Fruit fly (Drosophila melanogaster) whole organism, embryonic: ENCODE data around the gene Ac13E.

ENCODE experiments used
- Blimp-1 ChIP-seq: fragments of 200-800 bp; sonication (Bioruptor generic); optimal IDR thresholded peaks from 3 replicates; lab custom pipeline; 2018; ENCODE audit warnings: missing biosample characterization, missing genetic modification characterization, mild to moderate bottlenecking, moderate library complexity, missing genetic modification reagents
- CG11504 ChIP-seq: fragments of 200-800 bp; sonication (Bioruptor generic); optimal IDR thresholded peaks from 3 replicates; lab custom pipeline; 2019; ENCODE audit warnings: missing biosample characterization, mild to moderate bottlenecking, missing genetic modification characterization, moderate library complexity
- CG12236 ChIP-seq: fragments of 200-800 bp; sonication (Bioruptor generic); optimal IDR thresholded peaks from 2 replicates; lab custom pipeline; 2016; ENCODE audit warnings: missing biosample characterization, missing genetic modification characterization
- CG13424 ChIP-seq: fragments of 200-800 bp; sonication (Bioruptor generic); optimal IDR thresholded peaks from 2 replicates; lab custom pipeline; 2019; ENCODE audit warnings: missing biosample characterization, mild to moderate bottlenecking, missing genetic modification characterization, moderate library complexity
- CG13624 ChIP-seq: fragments of 200-800 bp; sonication (Bioruptor generic); optimal IDR thresholded peaks from 2 replicates; lab custom pipeline; 2016; ENCODE audit warnings: missing biosample characterization, missing genetic modification characterization
- CG1529 ChIP-seq: fragments of 200-800 bp; sonication (Bioruptor generic); optimal IDR thresholded peaks from 3 replicates; lab custom pipeline; 2018; ENCODE audit warnings: missing biosample characterization, missing genetic modification characterization
- CG15479 ChIP-seq: fragments of 200-800 bp; sonication (Bioruptor generic); optimal IDR thresholded peaks from 3 replicates; lab custom pipeline; 2019; ENCODE audit warnings: missing biosample characterization, mild to moderate bottlenecking, missing genetic modification characterization, moderate library complexity
- CG16813 ChIP-seq: fragments of 200-800 bp; sonication (Bioruptor generic); IDR thresholded peaks from 3 replicates; pipeline ENCODE4 v1.3.6; 2022; ENCODE audit warnings: missing biosample characterization, missing genetic modification characterization; ENCODE audit not compliant: partially characterized antibody
- CG17568 ChIP-seq: fragments of 200-800 bp; sonication (Bioruptor generic); optimal IDR thresholded peaks from 2 replicates; lab custom pipeline; 2018; ENCODE audit warnings: missing biosample characterization, mild to moderate bottlenecking, missing genetic modification characterization, moderate library complexity
- CG18619 ChIP-seq: fragments of 200-800 bp; sonication (Bioruptor generic); optimal IDR thresholded peaks from 3 replicates; lab custom pipeline; 2017; ENCODE audit warnings: missing biosample characterization, mild to moderate bottlenecking, missing genetic modification characterization
- CG18764 ChIP-seq: fragments of 200-800 bp; sonication (Bioruptor generic); optimal IDR thresholded peaks from 3 replicates; lab custom pipeline; 2016; ENCODE audit warnings: missing biosample characterization, missing genetic modification characterization
- CG3281 ChIP-seq: fragments of 200-800 bp; sonication (Bioruptor generic); optimal IDR thresholded peaks from 3 replicates; lab custom pipeline; 2017; ENCODE audit warnings: missing biosample characterization, mild to moderate bottlenecking, missing genetic modification characterization
- CG34224 ChIP-seq: fragments of 200-800 bp; sonication (Bioruptor generic); IDR thresholded peaks from 3 replicates; pipeline ENCODE4 v1.3.6; 2022; ENCODE audit warnings: missing biosample characterization, missing genetic modification characterization; ENCODE audit not compliant: partially characterized antibody
- CG5245 ChIP-seq: fragments of 200-800 bp; sonication (Bioruptor generic); optimal IDR thresholded peaks from 3 replicates; lab custom pipeline; 2016; ENCODE audit warnings: missing biosample characterization, missing genetic modification characterization
- CG7556 ChIP-seq: fragments of 200-800 bp; sonication (Bioruptor generic); optimal IDR thresholded peaks from 2 replicates; lab custom pipeline; 2017; ENCODE audit warnings: missing biosample characterization, mild to moderate bottlenecking, missing genetic modification characterization
- CG8281 ChIP-seq: fragments of 200-800 bp; sonication (Bioruptor generic); optimal IDR thresholded peaks from 2 replicates; lab custom pipeline; 2018; ENCODE audit warnings: missing biosample characterization, mild to moderate bottlenecking, missing genetic modification characterization, moderate library complexity
- CG9609 ChIP-seq: fragments of 200-800 bp; sonication (Bioruptor generic); optimal IDR thresholded peaks from 3 replicates; lab custom pipeline; 2016; ENCODE audit warnings: missing biosample characterization, missing genetic modification characterization
- CG9932 ChIP-seq: fragments of 200-800 bp; sonication (Bioruptor generic); IDR thresholded peaks from 2 replicates; pipeline ENCODE4 v1.3.6; 2022; ENCODE audit warnings: missing biosample characterization, missing genetic modification characterization
- CTCF ChIP-seq: fragments of 200-800 bp; sonication (Bioruptor generic); optimal IDR thresholded peaks from 2 replicates; lab custom pipeline; 2017; ENCODE audit warnings: missing biosample characterization, mild to moderate bottlenecking, missing genetic modification characterization, moderate library complexity
- Hr51 ChIP-seq, 2 experiments: fragments of 200-800 bp; sonication (Bioruptor generic); optimal IDR thresholded peaks; 2 replicates in 1 of 2; 3 replicates in 1 of 2; lab custom pipeline; 2016 to 2018; ENCODE audit warnings: missing biosample characterization in 2 of 2, missing genetic modification characterization in 2 of 2, mild to moderate bottlenecking in 1 of 2, moderate library complexity in 1 of 2
- Hr78 ChIP-seq, 2 experiments: fragments of 200-800 bp in 1 of 2; fragments of >200 bp in 1 of 2; sonication (Bioruptor generic) in 1 of 2; optimal IDR thresholded peaks; 2 replicates each; lab custom pipeline; 2017 to 2019; ENCODE audit warnings: missing biosample characterization in 2 of 2, missing genetic modification characterization in 2 of 2, mild to moderate bottlenecking in 1 of 2, moderate library complexity in 1 of 2
- MESR4 ChIP-seq: fragments of 200-800 bp; sonication (Bioruptor generic); optimal IDR thresholded peaks from 2 replicates; lab custom pipeline; 2018; ENCODE audit warnings: missing biosample characterization, mild to moderate bottlenecking, missing genetic modification characterization, moderate library complexity
- NFAT ChIP-seq: fragments of 200-800 bp; sonication (Bioruptor generic); IDR thresholded peaks from 2 replicates; pipeline ENCODE4 v1.3.6; 2022; ENCODE audit warnings: missing biosample characterization, missing genetic modification characterization
- PHDP ChIP-seq: fragments of 200-800 bp; sonication (Bioruptor generic); optimal IDR thresholded peaks from 3 replicates; lab custom pipeline; 2018; ENCODE audit warnings: missing biosample characterization, mild to moderate bottlenecking, missing genetic modification characterization, moderate library complexity
- Ravus ChIP-seq: fragments of 200-800 bp; sonication (Bioruptor generic); IDR thresholded peaks from 2 replicates; pipeline ENCODE4 v1.3.6; 2022; ENCODE audit warnings: missing biosample characterization, missing genetic modification characterization
- YL-1 ChIP-seq: fragments of 200-800 bp; sonication (Bioruptor generic); optimal IDR thresholded peaks from 3 replicates; lab custom pipeline; 2017; ENCODE audit warnings: missing biosample characterization, mild to moderate bottlenecking, missing genetic modification characterization
- aop ChIP-seq: fragments of 200-800 bp; sonication (Bioruptor generic); IDR thresholded peaks from 2 replicates; pipeline ENCODE4 v1.3.6; 2022; ENCODE audit warnings: missing biosample characterization, missing genetic modification characterization
- az2 ChIP-seq: fragments of 200-800 bp; sonication (Bioruptor generic); optimal IDR thresholded peaks from 3 replicates; lab custom pipeline; 2016; ENCODE audit warnings: missing biosample characterization, missing genetic modification characterization
- emc ChIP-seq: fragments of 200-800 bp; sonication (Bioruptor generic); optimal IDR thresholded peaks from 2 replicates; lab custom pipeline; 2016; ENCODE audit warnings: missing biosample characterization, missing genetic modification characterization
- ftz-f1 ChIP-seq: fragments of 200-800 bp; sonication (Bioruptor generic); optimal IDR thresholded peaks from 2 replicates; lab custom pipeline; 2016; ENCODE audit warnings: missing biosample characterization, missing genetic modification characterization
- gcm2 ChIP-seq: fragments of 200-800 bp; sonication (Bioruptor generic); optimal IDR thresholded peaks from 2 replicates; lab custom pipeline; 2016; ENCODE audit warnings: missing biosample characterization, missing genetic modification characterization
- gfzf ChIP-seq: fragments of 200-800 bp; sonication (Bioruptor generic); optimal IDR thresholded peaks from 2 replicates; lab custom pipeline; 2016; ENCODE audit warnings: missing biosample characterization, mild to moderate bottlenecking, missing genetic modification characterization, moderate library complexity
- grau ChIP-seq: fragments of 200-800 bp; optimal IDR thresholded peaks from 3 replicates; lab custom pipeline; 2019; ENCODE audit warnings: missing biosample characterization, mild to moderate bottlenecking, missing genetic modification characterization, moderate library complexity
- grn ChIP-seq: fragments of 200-800 bp; sonication (Bioruptor generic); optimal IDR thresholded peaks from 3 replicates; lab custom pipeline; 2017; ENCODE audit warnings: missing biosample characterization, missing genetic modification characterization
- h ChIP-seq: fragments of >200 bp; optimal IDR thresholded peaks from 2 replicates; lab custom pipeline; 2017
- ind ChIP-seq: fragments of 200-800 bp; sonication (Bioruptor generic); optimal IDR thresholded peaks from 3 replicates; lab custom pipeline; 2016; ENCODE audit warnings: missing biosample characterization, missing genetic modification characterization
- inv ChIP-seq: fragments of 200-800 bp; sonication (Bioruptor generic); IDR thresholded peaks from 2 replicates; pipeline ENCODE4 v1.3.6; 2022; ENCODE audit warnings: missing biosample characterization, missing genetic modification characterization; ENCODE audit not compliant: partially characterized antibody
- jumu ChIP-seq: fragments of 200-800 bp; sonication (Bioruptor generic); optimal IDR thresholded peaks from 3 replicates; lab custom pipeline; 2016; ENCODE audit warnings: missing biosample characterization, missing genetic modification characterization
- lab ChIP-seq: fragments of 200-800 bp; sonication (Bioruptor generic); optimal IDR thresholded peaks from 3 replicates; lab custom pipeline; 2017; ENCODE audit warnings: missing biosample characterization, missing genetic modification characterization, mild to moderate bottlenecking, moderate library complexity, missing genetic modification reagents
- mld ChIP-seq: fragments of 200-800 bp; sonication (Bioruptor generic); IDR thresholded peaks from 3 replicates; pipeline ENCODE4 v1.3.6; 2022; ENCODE audit warnings: missing biosample characterization, missing genetic modification characterization; ENCODE audit not compliant: partially characterized antibody
- pb ChIP-seq: fragments of 200-800 bp; sonication (Bioruptor generic); optimal IDR thresholded peaks from 3 replicates; lab custom pipeline; 2016; ENCODE audit warnings: missing biosample characterization, missing genetic modification characterization
- peb ChIP-seq: fragments of 200-800 bp; sonication (Bioruptor generic); IDR thresholded peaks from 2 replicates; pipeline ENCODE4 v1.3.6; 2022; ENCODE audit warnings: missing biosample characterization, missing genetic modification characterization
- pfk ChIP-seq: fragments of 200-800 bp; sonication (Bioruptor generic); optimal IDR thresholded peaks from 2 replicates; lab custom pipeline; 2018; ENCODE audit warnings: missing biosample characterization, mild to moderate bottlenecking, missing genetic modification characterization, moderate library complexity
- pnt ChIP-seq: fragments of 200-800 bp; sonication (Bioruptor generic); optimal IDR thresholded peaks from 3 replicates; lab custom pipeline; 2016; ENCODE audit warnings: missing biosample characterization, missing genetic modification characterization
- pzg ChIP-seq: fragments of 200-800 bp; sonication (Bioruptor generic); optimal IDR thresholded peaks from 3 replicates; lab custom pipeline; 2018; ENCODE audit warnings: missing biosample characterization, mild to moderate bottlenecking, missing genetic modification characterization, moderate library complexity
- repo ChIP-seq: fragments of 200-800 bp; sonication (Bioruptor generic); optimal IDR thresholded peaks from 2 replicates; lab custom pipeline; 2016; ENCODE audit warnings: missing biosample characterization, missing genetic modification characterization
- ro ChIP-seq: fragments of 200-800 bp; sonication (Bioruptor generic); IDR thresholded peaks from 2 replicates; pipeline ENCODE4 v1.3.6; 2022; ENCODE audit warnings: missing biosample characterization, missing genetic modification characterization
- schlank ChIP-seq: fragments of 200-800 bp; sonication (Bioruptor generic); optimal IDR thresholded peaks from 2 replicates; lab custom pipeline; 2018; ENCODE audit warnings: missing biosample characterization, mild to moderate bottlenecking, missing genetic modification characterization
- sd ChIP-seq: fragments of 200-800 bp; sonication (Bioruptor generic); optimal IDR thresholded peaks from 3 replicates; lab custom pipeline; 2018; ENCODE audit warnings: missing biosample characterization, mild to moderate bottlenecking, missing genetic modification characterization, moderate library complexity
- sr ChIP-seq: fragments of 200-800 bp; sonication (Bioruptor generic); IDR thresholded peaks from 3 replicates; pipeline ENCODE4 v1.3.6; 2022; ENCODE audit warnings: missing biosample characterization, missing genetic modification characterization
- yki ChIP-seq: fragments of >200 bp; optimal IDR thresholded peaks from 3 replicates; lab custom pipeline; 2018
- zen2 ChIP-seq: fragments of 200-800 bp; sonication (Bioruptor generic); IDR thresholded peaks from 3 replicates; pipeline ENCODE4 v1.3.6; 2022; ENCODE audit warnings: missing biosample characterization, missing genetic modification characterization; ENCODE audit not compliant: partially characterized antibody

The Ac13E gene

dm6 chrX:15582853-15583252, 28.8 kb upstream of the Ac13E start, which contains the start of the genes CG9215 and CG8097 (continued):
- TF ChIP-seq pzg (peak; percentile 59), sd (tag; lab: Kevin White, UChicago) (no peak), Ravus (GFP tag; lab: Robert Waterston, UW) (no peak), CG8281 (tag; lab: Kevin White, UChicago) (no peak), peb (no peak), yki (no peak), inv (GFP tag; lab: Robert Waterston, UW) (peak; percentile 95), gfzf (peak; percentile 36), CG16813 (GFP tag; lab: Robert Waterston, UW) (peak; percentile 96), CG17568 (GFP tag; lab: Kevin White, UChicago) (no peak), CG12236 (GFP tag; lab: Kevin White, UChicago) (no peak), CG3281 (GFP tag; lab: Kevin White, UChicago) (no peak), Hr78 (GFP tag; optimal IDR thresholded peaks at IDR 0.05; lab: Kevin White, UChicago) (no peak), MESR4 (GFP tag; lab: Kevin White, UChicago) (peak; percentile 1), aop (no peak), CG15479 (GFP tag; lab: Kevin White, UChicago) (peak; percentile 9), repo (GFP tag; lab: Kevin White, UChicago) (no peak), sr (GFP tag; lab: Robert Waterston, UW) (no peak), grau (peak; percentile 48), YL-1 (GFP tag; lab: Kevin White, UChicago) (peak; percentile 64), mld (GFP tag; lab: Robert Waterston, UW) (peak; percentile 85; the same call in 2 of the 3 replicates), schlank (tag; lab: Kevin White, UChicago) (no peak), NFAT (GFP tag; lab: Robert Waterston, UW) (no peak), Blimp-1 (GFP tag; lab: Kevin White, UChicago) (no peak), grn (GFP tag; lab: Kevin White, UChicago) (no peak), Hr51 (GFP tag; optimal IDR thresholded peaks at IDR 0.05; lab: Kevin White, UChicago) (peak in 1 of 2 experiments; percentile 9), CG7556 (GFP tag; lab: Kevin White, UChicago) (peak; percentile 15), ro (GFP tag; lab: Robert Waterston, UW) (no peak), CG9609 (GFP tag; lab: Kevin White, UChicago) (no peak), CG5245 (GFP tag; lab: Kevin White, UChicago) (no peak), CG11504 (tag; lab: Kevin White, UChicago) (no peak), pb (GFP tag; lab: Kevin White, UChicago) (no peak), az2 (GFP tag; lab: Kevin White, UChicago) (peak; percentile 18), CG34224 (GFP tag; lab: Robert Waterston, UW) (peak; percentile 95), CTCF (GFP tag; lab: Kevin White, UChicago) (peak; percentile 26), ind (GFP tag; lab: Kevin White, UChicago) (peak; percentile 30), ftz-f1 (no peak), h (lab: Kevin White, UChicago) (no peak), pfk (no peak), CG1529 (GFP tag; lab: Kevin White, UChicago) (no peak), CG13424 (tag; lab: Kevin White, UChicago) (peak; percentile 50), CG18764 (GFP tag; lab: Kevin White, UChicago) (no peak), gcm2 (GFP tag; lab: Kevin White, UChicago) (no peak), jumu (peak; percentile 5), zen2 (GFP tag; lab: Robert Waterston, UW) (peak; percentile 79; the same call in 2 of the 3 replicates), CG13624 (GFP tag; lab: Kevin White, UChicago) (peak; percentile 47), pnt (GFP tag; lab: Kevin White, UChicago) (no peak), CG9932 (GFP tag; lab: Robert Waterston, UW) (peak; percentile 71), CG18619 (GFP tag; lab: Kevin White, UChicago) (no peak), emc (GFP tag; lab: Kevin White, UChicago) (no peak), lab (GFP tag; lab: Kevin White, UChicago) (no peak), PHDP (tag; lab: Kevin White, UChicago) (no peak)
